Worm (Caenorhabditis elegans) whole organism, L2 larva: ENCODE results near the gene ceeh-2.

Experiments
- F13H6.1 ChIP-seq: sonication (generic microtip); optimal IDR thresholded peaks from 2 replicates; lab custom pipeline; 2016; ENCODE audit warnings: missing genetic modification characterization, missing compliant biosample characterization
- R02D3.7 ChIP-seq: fragments of 150-350 bp; optimal IDR thresholded peaks from 2 replicates; lab custom pipeline; 2014; ENCODE audit warnings: missing biosample characterization, missing genetic modification characterization
- Y55F3AM.14 ChIP-seq: fragments of 200-800 bp; sonication (Bioruptor generic); optimal IDR thresholded peaks from 2 replicates; lab custom pipeline; 2018; ENCODE audit warnings: mild to moderate bottlenecking, missing genetic modification characterization, missing compliant biosample characterization
- ZK546.5 ChIP-seq: sonication (generic microtip); optimal IDR thresholded peaks from 2 replicates; lab custom pipeline; 2017; ENCODE audit warnings: missing biosample characterization, missing genetic modification characterization
- alr-1 ChIP-seq: fragments of 150-350 bp; optimal IDR thresholded peaks from 2 replicates; lab custom pipeline; 2014; ENCODE audit warnings: missing biosample characterization, missing genetic modification characterization
- aly-2 ChIP-seq: fragments of 150-350 bp; optimal IDR thresholded peaks from 2 replicates; lab custom pipeline; 2014; ENCODE audit warnings: missing biosample characterization, missing genetic modification characterization
- ama-1 ChIP-seq: fragments of 150-350 bp; optimal IDR thresholded peaks from 2 replicates; lab custom pipeline; 2018; ENCODE audit warnings: inconsistent platforms
- ceh-16 ChIP-seq: fragments of 150-350 bp; optimal IDR thresholded peaks from 2 replicates; lab custom pipeline; 2014; ENCODE audit warnings: missing biosample characterization, missing genetic modification characterization
- ceh-82 ChIP-seq: fragments of 150-350 bp; optimal IDR thresholded peaks from 2 replicates; lab custom pipeline; 2014; ENCODE audit warnings: missing biosample characterization, missing genetic modification characterization
- crh-2 ChIP-seq: sonication (generic microtip); optimal IDR thresholded peaks from 2 replicates; lab custom pipeline; 2017; ENCODE audit warnings: missing biosample characterization, missing genetic modification characterization
- dmd-4 ChIP-seq: sonication (generic microtip); optimal IDR thresholded peaks from 2 replicates; lab custom pipeline; 2017; ENCODE audit warnings: missing biosample characterization, missing genetic modification characterization
- egl-27 ChIP-seq: sonication (generic microtip); optimal IDR thresholded peaks from 3 replicates; lab custom pipeline; 2017; ENCODE audit warnings: missing biosample characterization, missing genetic modification reagents, missing genetic modification characterization
- elt-1 ChIP-seq: fragments of 150-350 bp; optimal IDR thresholded peaks from 2 replicates; lab custom pipeline; 2014; ENCODE audit warnings: missing biosample characterization, missing genetic modification characterization
- elt-3 ChIP-seq: sonication (generic microtip); optimal IDR thresholded peaks from 2 replicates; lab custom pipeline; 2017; ENCODE audit warnings: missing biosample characterization, missing genetic modification characterization
- fos-1 ChIP-seq: fragments of 150-350 bp; optimal IDR thresholded peaks from 2 replicates; lab custom pipeline; 2014; ENCODE audit warnings: missing biosample characterization, missing genetic modification characterization
- gmeb-1 ChIP-seq: fragments of 150-350 bp; optimal IDR thresholded peaks from 2 replicates; lab custom pipeline; 2014; ENCODE audit warnings: missing biosample characterization, missing genetic modification characterization
- lin-11 ChIP-seq: fragments of 150-350 bp; sonication (generic microtip); optimal IDR thresholded peaks from 2 replicates; lab custom pipeline; 2014; ENCODE audit warnings: missing biosample characterization, missing genetic modification characterization, inconsistent platforms, mixed read lengths
- lin-13 ChIP-seq: fragments of 150-350 bp; optimal IDR thresholded peaks from 2 replicates; lab custom pipeline; 2014; ENCODE audit warnings: missing biosample characterization, missing genetic modification reagents, missing genetic modification characterization
- lin-39 ChIP-seq: fragments of 150-350 bp; optimal IDR thresholded peaks from 2 replicates; lab custom pipeline; 2014; ENCODE audit warnings: missing biosample characterization, missing genetic modification reagents, missing genetic modification characterization
- lsy-2 ChIP-seq, 2 experiments: fragments of 150-350 bp in 1 of 2; sonication (generic microtip) in 1 of 2; optimal IDR thresholded peaks; 2 replicates each; lab custom pipeline; 2014 to 2017; ENCODE audit warnings: missing biosample characterization in 2 of 2, missing genetic modification characterization in 2 of 2
- mab-5 ChIP-seq: fragments of 150-350 bp; optimal IDR thresholded peaks from 2 replicates; lab custom pipeline; 2014; ENCODE audit warnings: missing biosample characterization, missing genetic modification characterization
- mbf-1 ChIP-seq: sonication (generic microtip); optimal IDR thresholded peaks from 2 replicates; lab custom pipeline; 2017; ENCODE audit warnings: missing biosample characterization, missing genetic modification characterization
- mdl-1 ChIP-seq, 2 experiments: fragments of 150-350 bp in 1 of 2; sonication (generic microtip) in 1 of 2; optimal IDR thresholded peaks; 2 replicates each; lab custom pipeline; 2017; ENCODE audit warnings: missing biosample characterization in 2 of 2, missing genetic modification characterization in 2 of 2
- nhr-10 ChIP-seq: sonication (generic microtip); optimal IDR thresholded peaks from 2 replicates; lab custom pipeline; 2017; ENCODE audit warnings: missing biosample characterization, missing genetic modification characterization
- nhr-11 ChIP-seq: fragments of 150-350 bp; optimal IDR thresholded peaks from 2 replicates; lab custom pipeline; 2014; ENCODE audit warnings: missing biosample characterization, missing genetic modification characterization
- nhr-12 ChIP-seq: fragments of 150-350 bp; optimal IDR thresholded peaks from 2 replicates; lab custom pipeline; 2014; ENCODE audit warnings: missing biosample characterization, missing genetic modification characterization
- nhr-129 ChIP-seq: fragments of 150-350 bp; optimal IDR thresholded peaks from 2 replicates; lab custom pipeline; 2014; ENCODE audit warnings: missing biosample characterization, missing genetic modification characterization
- nhr-21 ChIP-seq: fragments of 150-350 bp; optimal IDR thresholded peaks from 2 replicates; lab custom pipeline; 2014; ENCODE audit warnings: missing biosample characterization, missing genetic modification characterization
- nhr-23 ChIP-seq: fragments of 150-350 bp; optimal IDR thresholded peaks from 2 replicates; lab custom pipeline; 2014; ENCODE audit warnings: missing biosample characterization, missing genetic modification reagents, missing genetic modification characterization
- nhr-237 ChIP-seq: fragments of 150-350 bp; optimal IDR thresholded peaks from 2 replicates; lab custom pipeline; 2014; ENCODE audit warnings: missing biosample characterization, missing genetic modification characterization
- nhr-25 ChIP-seq: fragments of 150-350 bp; sonication (generic microtip); optimal IDR thresholded peaks from 3 replicates; lab custom pipeline; 2014; ENCODE audit warnings: missing biosample characterization, missing genetic modification characterization
- nhr-6 ChIP-seq: fragments of 150-350 bp; optimal IDR thresholded peaks from 2 replicates; lab custom pipeline; 2014; ENCODE audit warnings: missing biosample characterization, missing genetic modification characterization
- nhr-77 ChIP-seq: fragments of 150-350 bp; optimal IDR thresholded peaks from 2 replicates; lab custom pipeline; 2014; ENCODE audit warnings: missing biosample characterization, missing genetic modification characterization
- peb-1 ChIP-seq: fragments of 150-350 bp; optimal IDR thresholded peaks from 2 replicates; lab custom pipeline; 2014; ENCODE audit warnings: missing biosample characterization, missing genetic modification characterization
- sem-4 ChIP-seq: fragments of 150-350 bp; optimal IDR thresholded peaks from 2 replicates; lab custom pipeline; 2014; ENCODE audit warnings: missing biosample characterization, missing genetic modification reagents, missing genetic modification characterization
- skn-1 ChIP-seq: sonication (generic microtip); optimal IDR thresholded peaks from 2 replicates; lab custom pipeline; 2017; ENCODE audit warnings: missing biosample characterization, missing genetic modification characterization
- sma-3 ChIP-seq: sonication (generic microtip); optimal IDR thresholded peaks from 2 replicates; lab custom pipeline; 2016; ENCODE audit warnings: missing genetic modification reagents, missing genetic modification characterization, missing compliant biosample characterization
- sma-9 ChIP-seq, 2 experiments: fragments of 150-350 bp in 1 of 2; sonication (generic microtip) in 1 of 2; optimal IDR thresholded peaks; 2 replicates each; lab custom pipeline; 2014 to 2016; ENCODE audit warnings: missing genetic modification characterization in 2 of 2, mild to moderate bottlenecking in 1 of 2, missing biosample characterization in 1 of 2, missing compliant biosample characterization in 1 of 2, missing genetic modification reagents in 1 of 2, moderate library complexity in 1 of 2
- snpc-4 ChIP-seq: fragments of 150-350 bp; optimal IDR thresholded peaks from 2 replicates; lab custom pipeline; 2014; ENCODE audit warnings: missing biosample characterization, missing genetic modification characterization
- unc-39 ChIP-seq: fragments of 150-350 bp; optimal IDR thresholded peaks from 2 replicates; lab custom pipeline; 2014; ENCODE audit warnings: missing biosample characterization, missing genetic modification characterization
- unc-55 ChIP-seq: fragments of 150-350 bp; sonication (generic microtip); optimal IDR thresholded peaks from 3 replicates; lab custom pipeline; 2014; ENCODE audit warnings: missing biosample characterization, missing genetic modification reagents, missing genetic modification characterization
- unc-62 ChIP-seq: fragments of 150-350 bp; optimal IDR thresholded peaks from 2 replicates; lab custom pipeline; 2014; ENCODE audit warnings: missing biosample characterization, missing genetic modification reagents, missing genetic modification characterization
- zag-1 ChIP-seq: fragments of 150-350 bp; optimal IDR thresholded peaks from 2 replicates; lab custom pipeline; 2014; ENCODE audit warnings: missing biosample characterization, missing genetic modification characterization
- ztf-1 ChIP-seq: fragments of 200-800 bp; sonication (Bioruptor generic); conservative IDR thresholded peaks from 2 replicates; pipeline ENCODE4 v1.3.6; 2022; ENCODE audit warnings: missing genetic modification characterization, missing compliant biosample characterization
- ztf-11 ChIP-seq: sonication (generic microtip); optimal IDR thresholded peaks from 2 replicates; lab custom pipeline; 2017; ENCODE audit warnings: missing biosample characterization, missing genetic modification characterization
- ztf-4 ChIP-seq: fragments of 150-350 bp; optimal IDR thresholded peaks from 2 replicates; lab custom pipeline; 2014; ENCODE audit warnings: missing biosample characterization, missing genetic modification characterization

The ceeh-2 gene

DNA sequence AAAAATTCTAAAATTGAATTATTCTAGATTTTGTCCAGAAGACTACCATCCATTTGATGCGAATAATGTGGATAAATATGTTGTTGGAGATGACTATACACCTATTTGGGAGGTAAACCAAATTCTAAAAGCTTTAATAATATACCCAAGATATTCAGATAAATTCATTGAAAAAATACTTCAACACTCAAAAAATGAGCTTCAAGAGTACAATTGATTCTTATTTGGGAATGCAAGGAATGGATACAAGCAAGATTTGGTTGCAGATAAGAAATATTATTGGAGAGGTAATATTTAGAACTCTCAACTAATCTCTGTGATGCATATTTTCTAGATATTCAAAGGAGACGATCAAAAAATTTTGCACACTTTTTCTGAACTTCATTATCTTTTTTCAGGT lies 2.5 kb upstream of the ceeh-2 start:
- TF ChIP-seq nhr-237 (tag; lab: Kevin White, UChicago) (no peak), crh-2 (tag; lab: Kevin White, UChicago) (no peak), snpc-4 (tag; lab: Kevin White, UChicago) (no peak), sma-3 (no peak), nhr-6 (tag; lab: Kevin White, UChicago) (no peak), egl-27 (tag; lab: Kevin White, UChicago) (no peak), mab-5 (tag; lab: Kevin White, UChicago) (no peak), nhr-21 (tag; lab: Kevin White, UChicago) (no peak)

DNA sequence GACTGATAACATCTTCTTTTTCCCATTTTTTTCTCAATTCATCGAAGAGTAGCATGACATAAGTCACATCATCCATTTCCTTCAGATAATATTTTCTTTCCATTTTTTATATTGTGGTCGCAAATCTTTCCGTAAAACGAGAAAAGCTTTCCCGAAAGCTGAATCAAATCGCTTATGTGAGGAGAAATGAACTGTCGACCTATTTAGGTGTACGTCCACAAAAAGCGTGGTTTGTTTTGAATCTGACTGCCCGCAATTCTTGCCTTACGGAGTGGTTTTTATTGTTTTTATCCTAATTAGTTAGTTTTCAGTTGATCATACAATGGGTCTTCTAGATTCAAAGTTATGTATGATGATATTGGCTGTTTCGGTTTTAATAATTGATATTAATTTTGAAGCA lies 535 bp upstream of the ceeh-2 start, which contains the start of gene ttll-15:
ttll-15 (plus strand) TSS at position 301 of the 400 bp plus-strand sequence.
- TF ChIP-seq lin-39 (no peak), nhr-6 (tag; lab: Kevin White, UChicago) (no peak), lin-13 (GFP tag; lab: Kevin White, UChicago) (no peak), nhr-129 (tag; lab: Kevin White, UChicago) (no peak), gmeb-1 (tag; lab: Kevin White, UChicago) (no peak), nhr-25 (tag; lab: Kevin White, UChicago) (no peak), aly-2 (no peak), unc-55 (GFP tag; lab: Kevin White, UChicago) (no peak), ceh-82 (tag; lab: Kevin White, UChicago) (no peak), nhr-77 (tag; lab: Kevin White, UChicago) (no peak), crh-2 (tag; lab: Kevin White, UChicago) (no peak), dmd-4 (tag; lab: Kevin White, UChicago) (no peak), ztf-11 (no peak), ama-1 (lab: Kevin White, UChicago) (no peak), Y55F3AM.14 (no peak)

DNA sequence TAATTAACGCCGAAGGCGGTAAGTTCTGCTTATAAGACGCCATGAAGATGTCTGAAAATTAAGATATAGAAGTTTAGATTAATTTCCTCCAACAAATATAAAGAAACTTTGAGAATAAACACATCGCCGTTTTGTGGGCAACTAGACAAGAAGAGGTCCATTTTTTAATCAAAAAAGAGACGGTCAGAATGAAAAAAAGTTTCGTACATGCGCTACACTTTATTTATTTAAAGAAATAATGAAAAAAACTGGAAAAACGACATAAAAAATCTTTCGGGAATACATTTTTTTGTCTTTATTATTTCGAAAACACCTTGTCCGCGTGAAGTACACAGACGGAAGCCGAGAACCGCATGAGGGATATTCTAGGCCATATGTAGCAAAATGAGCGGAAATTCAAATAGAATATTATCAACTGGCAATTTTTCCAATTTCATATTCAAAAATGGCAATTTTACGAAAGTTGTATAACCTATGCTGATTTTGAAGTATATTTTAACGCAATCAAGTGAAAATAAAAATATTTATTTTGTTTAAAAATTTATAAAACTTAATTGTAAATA lies 1.8 kb downstream of the ceeh-2 start, which contains the start of gene sluh-7:
sluh-7 (minus strand) TSS at position 51 of the 563 bp plus-strand sequence.
- TF ChIP-seq aly-2 (no peak), nhr-25 (tag; lab: Kevin White, UChicago) (peak; percentile 84), unc-62 (GFP tag; lab: Kevin White, UChicago) (no peak), Y55F3AM.14 (no peak), mab-5 (tag; lab: Kevin White, UChicago) (peak; percentile 5), gmeb-1 (tag; lab: Kevin White, UChicago) (peak; percentile 94), lin-13 (GFP tag; lab: Kevin White, UChicago) (peak; percentile 80), lsy-2 (tag; optimal IDR thresholded peaks at IDR 0.05; lab: Kevin White, UChicago) (peak; percentile 67 to 90), dmd-4 (tag; lab: Kevin White, UChicago) (no peak), nhr-6 (tag; lab: Kevin White, UChicago) (peak; percentile 65), R02D3.7 (tag; lab: Kevin White, UChicago) (no peak), nhr-12 (tag; lab: Kevin White, UChicago) (no peak), lin-39 (no peak), nhr-10 (no peak), ztf-11 (no peak), F13H6.1 (tag; lab: Kevin White, UChicago) (peak; percentile 82), snpc-4 (tag; lab: Kevin White, UChicago) (peak; percentile 69), peb-1 (tag; lab: Kevin White, UChicago) (no peak), nhr-129 (tag; lab: Kevin White, UChicago) (peak; percentile 30), sma-3 (peak; percentile 84), nhr-11 (tag; lab: Kevin White, UChicago) (no peak), mbf-1 (tag; lab: Kevin White, UChicago) (no peak), mdl-1 (tag; optimal IDR thresholded peaks at IDR 0.05; lab: Kevin White, UChicago) (no peak), skn-1 (tag; lab: Kevin White, UChicago) (no peak), nhr-21 (tag; lab: Kevin White, UChicago) (peak; percentile 68), nhr-77 (tag; lab: Kevin White, UChicago) (no peak), ztf-4 (tag; lab: Kevin White, UChicago) (no peak), ztf-1 (no peak), sem-4 (tag; lab: Kevin White, UChicago) (peak; percentile 64), elt-1 (no peak), alr-1 (tag; lab: Kevin White, UChicago) (no peak), unc-39 (no peak), fos-1 (tag; lab: Kevin White, UChicago) (peak; percentile 16), crh-2 (tag; lab: Kevin White, UChicago) (peak; percentile 82), zag-1 (tag; lab: Kevin White, UChicago) (no peak), ama-1 (lab: Kevin White, UChicago) (no peak), egl-27 (tag; lab: Kevin White, UChicago) (peak; percentile 18), ZK546.5 (tag; lab: Kevin White, UChicago) (no peak), elt-3 (tag; lab: Kevin White, UChicago) (no peak), nhr-23 (tag; lab: Kevin White, UChicago) (no peak), sma-9 (GFP tag; optimal IDR thresholded peaks at IDR 0.05; lab: Kevin White, UChicago) (peak; percentile 92), sma-9 (tag; optimal IDR thresholded peaks at IDR 0.05; lab: Kevin White, UChicago) (no peak), ceh-82 (tag; lab: Kevin White, UChicago) (no peak), ceh-16 (tag; lab: Kevin White, UChicago) (peak; percentile 16), unc-55 (GFP tag; lab: Kevin White, UChicago) (peak; percentile 89), lin-11 (tag; lab: Kevin White, UChicago) (peak; percentile 18), nhr-237 (tag; lab: Kevin White, UChicago) (no peak)
